Worm (Caenorhabditis elegans) whole organism, young adult: ENCODE measurements around the gene ZC53.22.

Source experiments
- C17E4.6 ChIP-seq: fragments of 200-800 bp; sonication (Bioruptor generic); IDR thresholded peaks from 2 replicates; pipeline ENCODE4 v1.3.6; 2022; ENCODE audit warnings: missing genetic modification reagents, missing genetic modification characterization, missing compliant biosample characterization
- D2030.7 ChIP-seq: fragments of 200-800 bp; sonication (Bioruptor generic); IDR thresholded peaks from 2 replicates; pipeline ENCODE4 v1.3.6; 2022; ENCODE audit warnings: missing genetic modification reagents, missing genetic modification characterization, missing compliant biosample characterization
- F22D6.2 ChIP-seq: sonication (generic microtip); optimal IDR thresholded peaks from 2 replicates; lab custom pipeline; 2016; ENCODE audit warnings: mild to moderate bottlenecking, missing genetic modification characterization, missing compliant biosample characterization
- F23B12.7 ChIP-seq: sonication (generic microtip); optimal IDR thresholded peaks from 2 replicates; lab custom pipeline; 2017; ENCODE audit warnings: missing genetic modification characterization, mild to moderate bottlenecking, missing compliant biosample characterization, antibody characterized with exemption, moderate library complexity; ENCODE audit not compliant: insufficient read depth
- F39B2.1 ChIP-seq: fragments of 200-800 bp; sonication (Bioruptor generic); IDR thresholded peaks from 2 replicates; pipeline ENCODE4 v1.3.6; 2022; ENCODE audit warnings: missing genetic modification reagents, missing genetic modification characterization, missing compliant biosample characterization
- F49E8.2 ChIP-seq: sonication (generic microtip); optimal IDR thresholded peaks from 3 replicates; lab custom pipeline; 2017; ENCODE audit warnings: missing genetic modification characterization, mild to moderate bottlenecking, missing compliant biosample characterization, antibody characterized with exemption, moderate library complexity; ENCODE audit not compliant: insufficient read depth
- F55B11.4 ChIP-seq: sonication (generic microtip); optimal IDR thresholded peaks from 2 replicates; lab custom pipeline; 2016; ENCODE audit warnings: missing compliant biosample characterization, missing genetic modification characterization, borderline replicate concordance; ENCODE audit not compliant: insufficient read depth
- F57A8.1 ChIP-seq: fragments of 200-800 bp; sonication (Bioruptor generic); optimal IDR thresholded peaks from 2 replicates; lab custom pipeline; 2018; ENCODE audit warnings: mild to moderate bottlenecking, missing genetic modification characterization, moderate library complexity, missing compliant biosample characterization
- Y53F4B.3 ChIP-seq: fragments of 200-800 bp; sonication (Bioruptor generic); IDR thresholded peaks from 2 replicates; pipeline ENCODE4 v1.3.6; 2022; ENCODE audit warnings: missing genetic modification reagents, missing genetic modification characterization, missing compliant biosample characterization
- aptf-2 ChIP-seq: fragments of 200-800 bp; sonication (Bioruptor generic); conservative IDR thresholded peaks from 2 replicates; pipeline ENCODE4 v1.3.6; 2022; ENCODE audit warnings: missing genetic modification reagents, missing genetic modification characterization, missing compliant biosample characterization
- athp-1 ChIP-seq: sonication (generic microtip); optimal IDR thresholded peaks from 2 replicates; lab custom pipeline; 2017; ENCODE audit warnings: mild to moderate bottlenecking, missing genetic modification characterization, missing compliant biosample characterization
- attf-3 ChIP-seq: fragments of 200-800 bp; sonication (Bioruptor generic); conservative IDR thresholded peaks from 2 replicates; pipeline ENCODE4 v1.3.6; 2022; ENCODE audit warnings: missing genetic modification reagents, missing genetic modification characterization, missing compliant biosample characterization
- attf-5 ChIP-seq: fragments of 200-800 bp; sonication (Bioruptor generic); optimal IDR thresholded peaks from 2 replicates; lab custom pipeline; 2018; ENCODE audit warnings: mild to moderate bottlenecking, missing genetic modification characterization, missing compliant biosample characterization
- attf-6 ChIP-seq: fragments of 200-800 bp; sonication (Bioruptor generic); IDR thresholded peaks from 2 replicates; pipeline ENCODE4 v1.3.6; 2022; ENCODE audit warnings: missing genetic modification reagents, missing genetic modification characterization, missing compliant biosample characterization
- bed-2 ChIP-seq: fragments of 200-800 bp; sonication (Bioruptor generic); IDR thresholded peaks from 2 replicates; pipeline ENCODE4 v1.3.6; 2022; ENCODE audit warnings: missing genetic modification reagents, missing genetic modification characterization, missing compliant biosample characterization
- ccch-3 ChIP-seq: fragments of 200-800 bp; sonication (Bioruptor generic); optimal IDR thresholded peaks from 2 replicates; lab custom pipeline; 2018; ENCODE audit warnings: mild to moderate bottlenecking, missing genetic modification characterization, missing compliant biosample characterization
- cebp-2 ChIP-seq: fragments of 200-800 bp; sonication (Bioruptor generic); IDR thresholded peaks from 2 replicates; pipeline ENCODE4 v1.3.6; 2022; ENCODE audit warnings: missing genetic modification characterization, missing compliant biosample characterization
- chd-7 ChIP-seq: sonication (generic microtip); optimal IDR thresholded peaks from 2 replicates; lab custom pipeline; 2016; ENCODE audit warnings: mild to moderate bottlenecking, missing genetic modification characterization, moderate library complexity, missing compliant biosample characterization
- die-1 ChIP-seq: sonication (generic microtip); optimal IDR thresholded peaks from 2 replicates; lab custom pipeline; 2016; ENCODE audit warnings: missing genotype, mild to moderate bottlenecking, missing genetic modification characterization, missing compliant biosample characterization
- dpff-1 ChIP-seq: sonication (generic microtip); optimal IDR thresholded peaks from 2 replicates; lab custom pipeline; 2017; ENCODE audit warnings: mild to moderate bottlenecking, missing genetic modification characterization, missing compliant biosample characterization
- egl-44 ChIP-seq: fragments of 200-800 bp; sonication (Bioruptor generic); IDR thresholded peaks from 2 replicates; pipeline ENCODE4 v1.3.6; 2022; ENCODE audit warnings: missing genetic modification reagents, missing genetic modification characterization, missing compliant biosample characterization
- ekl-4 ChIP-seq: fragments of 200-800 bp; sonication (Bioruptor generic); IDR thresholded peaks from 2 replicates; pipeline ENCODE4 v1.3.6; 2022; ENCODE audit warnings: missing genetic modification reagents, missing genetic modification characterization, missing compliant biosample characterization
- gei-17 ChIP-seq: fragments of 200-800 bp; sonication (Bioruptor generic); optimal IDR thresholded peaks from 2 replicates; lab custom pipeline; 2018; ENCODE audit warnings: mild to moderate bottlenecking, missing genetic modification characterization, missing compliant biosample characterization
- hmg-1.2 ChIP-seq: fragments of 200-800 bp; sonication (Bioruptor generic); IDR thresholded peaks from 2 replicates; pipeline ENCODE4 v1.3.6; 2022; ENCODE audit warnings: missing genetic modification reagents, missing genetic modification characterization, missing compliant biosample characterization
- hrde-1 ChIP-seq: sonication (generic microtip); optimal IDR thresholded peaks from 2 replicates; lab custom pipeline; 2016; ENCODE audit warnings: missing genetic modification characterization, mild to moderate bottlenecking, missing compliant biosample characterization, moderate library complexity, missing genotype, missing genetic modification reagents, borderline replicate concordance
- lin-26 ChIP-seq: fragments of 200-800 bp; sonication (Bioruptor generic); IDR thresholded peaks from 2 replicates; pipeline ENCODE4 v1.3.6; 2022; ENCODE audit warnings: missing genetic modification reagents, missing genetic modification characterization, missing compliant biosample characterization
- lir-1 ChIP-seq: fragments of 200-800 bp; sonication (Bioruptor generic); conservative IDR thresholded peaks from 2 replicates; pipeline ENCODE4 v1.3.6; 2022; ENCODE audit warnings: missing genetic modification reagents, missing genetic modification characterization, missing compliant biosample characterization
- madf-6 ChIP-seq: fragments of 200-800 bp; sonication (Bioruptor generic); IDR thresholded peaks from 2 replicates; pipeline ENCODE4 v1.3.6; 2022; ENCODE audit warnings: missing genetic modification reagents, missing genetic modification characterization, missing compliant biosample characterization
- madf-8 ChIP-seq: fragments of 200-800 bp; sonication (Bioruptor generic); conservative IDR thresholded peaks from 2 replicates; pipeline ENCODE4 v1.3.6; 2022; ENCODE audit warnings: missing genetic modification reagents, missing genetic modification characterization, missing compliant biosample characterization
- mel-28 ChIP-seq: sonication (generic microtip); optimal IDR thresholded peaks from 2 replicates; lab custom pipeline; 2016; ENCODE audit warnings: borderline replicate concordance, mild to moderate bottlenecking, missing genetic modification characterization, missing compliant biosample characterization
- nfya-1 ChIP-seq: sonication (generic microtip); optimal IDR thresholded peaks from 2 replicates; lab custom pipeline; 2017; ENCODE audit warnings: antibody characterized with exemption, missing compliant biosample characterization, missing genetic modification characterization, borderline replicate concordance; ENCODE audit not compliant: insufficient read depth
- nhr-179 ChIP-seq: sonication (generic microtip); optimal IDR thresholded peaks from 2 replicates; lab custom pipeline; 2016; ENCODE audit warnings: mild to moderate bottlenecking, missing genetic modification characterization, missing compliant biosample characterization
- nhr-27 ChIP-seq: fragments of 200-800 bp; sonication (Bioruptor generic); optimal IDR thresholded peaks from 2 replicates; lab custom pipeline; 2018; ENCODE audit warnings: mild to moderate bottlenecking, missing genetic modification characterization, moderate library complexity, missing compliant biosample characterization
- pbrm-1 ChIP-seq: fragments of 200-800 bp; sonication (Bioruptor generic); IDR thresholded peaks from 2 replicates; pipeline ENCODE4 v1.3.6; 2022; ENCODE audit warnings: missing genetic modification reagents, missing genetic modification characterization, missing compliant biosample characterization
- pha-4 ChIP-seq: fragments of 150-350 bp; sonication (generic microtip); optimal IDR thresholded peaks from 2 replicates; lab custom pipeline; 2014; ENCODE audit warnings: missing biosample characterization, missing genetic modification reagents, missing genetic modification characterization
- snpc-1.1 ChIP-seq: sonication (generic microtip); optimal IDR thresholded peaks from 2 replicates; lab custom pipeline; 2017; ENCODE audit warnings: missing genetic modification characterization, mild to moderate bottlenecking, missing compliant biosample characterization, antibody characterized with exemption, moderate library complexity, missing genotype, missing genetic modification reagents; ENCODE audit not compliant: insufficient read depth
- snpc-1.3 ChIP-seq: sonication (generic microtip); optimal IDR thresholded peaks from 2 replicates; lab custom pipeline; 2017; ENCODE audit warnings: missing genetic modification characterization, mild to moderate bottlenecking, missing compliant biosample characterization, antibody characterized with exemption, moderate library complexity, missing genotype, missing genetic modification reagents; ENCODE audit not compliant: insufficient read depth
- somi-1 ChIP-seq: fragments of 200-800 bp; sonication (Bioruptor generic); optimal IDR thresholded peaks from 2 replicates; lab custom pipeline; 2018; ENCODE audit warnings: mild to moderate bottlenecking, missing genetic modification characterization, missing compliant biosample characterization
- tbp1 ChIP-seq: fragments of 200-800 bp; sonication (Bioruptor generic); optimal IDR thresholded peaks from 2 replicates; lab custom pipeline; 2018; ENCODE audit warnings: mild to moderate bottlenecking, missing genetic modification characterization, missing compliant biosample characterization
- tbx-9 ChIP-seq: sonication (generic microtip); optimal IDR thresholded peaks from 2 replicates; lab custom pipeline; 2016; ENCODE audit warnings: borderline replicate concordance, missing genetic modification characterization, inconsistent platforms, missing compliant biosample characterization
- unc-130 ChIP-seq: sonication (generic microtip); optimal IDR thresholded peaks from 2 replicates; lab custom pipeline; 2016; ENCODE audit warnings: missing genetic modification reagents, missing genetic modification characterization, missing compliant biosample characterization
- xnd-1 ChIP-seq: sonication (generic microtip); optimal IDR thresholded peaks from 2 replicates; lab custom pipeline; 2016; ENCODE audit warnings: missing genotype, missing genetic modification reagents, missing genetic modification characterization, missing compliant biosample characterization
- ztf-3 ChIP-seq: fragments of 200-800 bp; sonication (Bioruptor generic); optimal IDR thresholded peaks from 2 replicates; lab custom pipeline; 2018; ENCODE audit warnings: mild to moderate bottlenecking, missing genetic modification characterization, missing compliant biosample characterization

Gene ZC53.22

DNA sequence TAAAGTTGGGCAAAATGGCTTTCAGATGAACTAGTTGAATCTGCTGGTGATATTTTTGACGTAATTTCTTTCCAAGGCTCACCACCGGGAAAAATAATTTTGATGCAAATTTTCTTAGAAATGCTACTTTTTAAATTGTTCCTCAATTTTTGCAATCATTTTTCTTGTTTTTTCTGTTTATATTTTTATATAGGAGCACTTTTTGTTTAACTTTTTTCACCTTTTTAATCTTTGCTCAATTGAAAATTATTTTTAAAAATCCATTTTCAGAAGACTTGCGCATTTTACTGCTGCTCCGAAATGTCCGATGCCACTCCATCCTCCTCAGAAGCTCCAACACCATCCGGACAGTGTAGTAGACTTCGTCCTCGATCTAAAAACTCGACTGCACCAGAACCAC is 5.0 kb downstream of the ZC53.22 start, which contains the start of gene dot-1.5:
TSS of gene dot-1.5 (plus strand) at position 301 of the 400 bp plus-strand sequence.
- TF ChIP-seq Y53F4B.3 (GFP tag; lab: Robert Waterston, UW) (no peak), snpc-1.1 (tag; lab: Kevin White, UChicago) (no peak), D2030.7 (GFP tag; lab: Robert Waterston, UW) (no peak), F22D6.2 (tag; lab: Kevin White, UChicago) (no peak), lin-26 (no peak), hrde-1 (tag; lab: Kevin White, UChicago) (no peak), pha-4 (tag; lab: Kevin White, UChicago) (no peak), madf-6 (no peak), cebp-2 (GFP tag; lab: Robert Waterston, UW) (no peak), chd-7 (tag; lab: Kevin White, UChicago) (no peak), snpc-1.3 (no peak), C17E4.6 (GFP tag; lab: Robert Waterston, UW) (no peak), madf-8 (GFP tag; lab: Robert Waterston, UW) (no peak), somi-1 (no peak), F49E8.2 (tag; lab: Kevin White, UChicago) (no peak), F57A8.1 (no peak), egl-44 (no peak), pbrm-1 (no peak)

DNA sequence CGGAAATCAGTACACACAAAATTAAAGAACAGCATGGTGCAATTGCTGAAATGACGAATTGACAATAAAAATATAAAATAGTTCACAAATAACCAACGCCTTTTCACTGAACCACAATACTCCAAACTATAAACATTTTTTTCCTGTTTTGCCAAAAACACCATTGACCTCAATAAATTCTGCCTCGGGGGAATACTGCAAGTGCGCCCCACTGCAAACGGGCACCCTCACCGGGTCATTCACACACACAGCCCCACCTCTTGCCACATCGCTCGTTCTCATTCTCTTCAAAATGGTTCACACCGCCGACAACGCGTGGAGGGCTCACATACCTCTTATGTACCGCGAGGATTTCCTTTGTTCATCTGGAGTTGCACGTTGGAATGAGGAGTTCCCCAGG is 7.2 kb downstream of the ZC53.22 start, which contains the start of gene rgs-9:
TSS of gene rgs-9 (plus strand) at position 237 of the 400 bp plus-strand sequence.
- TF ChIP-seq tbx-9 (tag; lab: Kevin White, UChicago): no peak
- TF ChIP-seq snpc-1.1 (tag; lab: Kevin White, UChicago): no peak
- peak; percentile 88 for TF ChIP-seq aptf-2 (GFP tag; lab: Robert Waterston, UW)
- no peak for TF ChIP-seq nfya-1 (tag; lab: Kevin White, UChicago)
- no peak for TF ChIP-seq tbp1 (GFP tag; lab: Kevin White, UChicago)

DNA sequence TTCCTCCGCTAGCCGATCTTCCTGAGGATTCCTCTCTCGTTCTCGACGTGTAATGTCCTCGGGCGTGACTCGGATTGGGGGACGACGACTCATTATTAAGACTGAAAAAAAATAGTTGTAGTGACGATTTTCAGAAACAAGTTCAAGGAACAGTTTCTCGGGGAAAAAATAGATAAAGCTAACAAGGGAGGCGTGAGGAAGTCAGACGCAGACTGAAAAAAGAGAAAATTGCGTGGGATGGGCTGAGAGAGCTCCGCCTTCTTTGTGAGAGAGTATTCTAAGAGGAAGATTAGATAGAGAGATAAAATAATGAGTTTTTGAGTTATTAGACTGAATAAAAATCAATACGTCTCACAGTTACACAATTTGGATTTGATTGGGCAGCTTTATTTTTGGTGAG is 8.9 kb downstream of the ZC53.22 start, which contains the start of gene ZC53.1:
TSS of gene ZC53.1 (minus strand) at position 101 of the 400 bp plus-strand sequence.
- TF ChIP-seq attf-5 (GFP tag; lab: Kevin White, UChicago) (no peak), F49E8.2 (tag; lab: Kevin White, UChicago) (no peak), gei-17 (GFP tag; lab: Kevin White, UChicago) (no peak), unc-130 (no peak), hmg-1.2 (GFP tag; lab: Robert Waterston, UW) (no peak), ztf-3 (GFP tag; lab: Kevin White, UChicago) (no peak)

DNA sequence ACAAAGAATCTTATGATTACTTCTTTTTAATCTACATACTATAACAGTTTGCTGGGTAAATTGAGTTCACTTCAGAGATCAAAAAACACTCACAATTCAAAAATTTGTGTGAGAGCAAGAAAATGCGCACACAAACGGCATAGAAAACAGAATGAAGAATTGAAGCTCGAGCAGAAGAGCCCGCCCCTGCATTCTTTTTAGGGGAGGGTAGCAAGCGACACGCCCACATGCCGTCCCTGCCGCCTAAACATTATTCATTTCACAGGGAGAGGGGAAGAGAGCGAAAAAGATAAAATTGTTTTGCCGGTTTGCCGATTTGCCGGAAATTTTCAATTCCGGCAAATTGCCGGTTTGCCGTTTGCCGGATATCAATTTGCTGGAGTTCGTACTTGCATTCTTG is 12.8 kb downstream of the ZC53.22 start:
- TF ChIP-seq F39B2.1 (GFP tag; lab: Robert Waterston, UW) (no peak), attf-3 (GFP tag; lab: Robert Waterston, UW) (no peak), pbrm-1 (peak; percentile 80; the same call in 1 of the 2 replicates), attf-6 (GFP tag; lab: Robert Waterston, UW) (no peak), bed-2 (GFP tag; lab: Robert Waterston, UW) (no peak), nhr-179 (tag; lab: Kevin White, UChicago) (no peak), athp-1 (tag; lab: Kevin White, UChicago) (no peak), cebp-2 (GFP tag; lab: Robert Waterston, UW) (0 out of 2 replicates have a peak, but pooled peaks have one; percentile 73), ccch-3 (GFP tag; lab: Kevin White, UChicago) (no peak), F55B11.4 (tag; lab: Kevin White, UChicago) (no peak), aptf-2 (GFP tag; lab: Robert Waterston, UW) (no peak), dpff-1 (no peak), nhr-27 (tag; lab: Kevin White, UChicago) (no peak), F23B12.7 (tag; lab: Kevin White, UChicago) (peak; percentile 62), mel-28 (tag; lab: Kevin White, UChicago) (peak; percentile 10), ekl-4 (no peak; the same call in 1 of the 2 replicates), xnd-1 (tag; lab: Kevin White, UChicago) (no peak), lir-1 (peak; percentile 73), die-1 (tag; lab: Kevin White, UChicago) (no peak)
